Fruit fly (Drosophila melanogaster): ENCODE data around the gene kirre.

kirre gene

DNA sequence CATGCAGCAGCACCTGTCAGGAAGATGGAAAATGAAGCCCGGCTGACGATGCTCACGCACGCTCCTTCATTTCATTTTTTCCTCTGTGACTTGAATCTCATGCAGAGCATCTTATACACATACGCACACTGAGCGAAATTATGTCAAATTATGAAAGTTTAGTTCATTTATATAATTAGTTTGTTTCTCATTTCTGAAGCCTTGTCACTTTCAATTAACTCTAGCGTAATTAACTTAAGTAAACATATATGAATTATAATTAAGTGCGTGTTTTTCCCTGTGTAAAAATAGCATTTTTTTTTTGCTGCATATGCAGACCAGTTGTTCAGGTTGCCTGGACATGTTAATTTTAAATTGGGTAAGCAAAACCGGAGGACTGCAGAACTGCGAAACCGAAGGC, 276.3 kb downstream of the kirre start (continued):
- TF ChIP-seq Eip75B (GFP tag; optimal IDR thresholded peaks at IDR 0.05) (peak; percentile 90), CG31627 (GFP tag; optimal IDR thresholded peaks at IDR 0.05) (peak; percentile 64), CG11762 (GFP tag; optimal IDR thresholded peaks at IDR 0.05; ENCODE audit: insufficient read depth) (peak; percentile 85), Ets96B (tag; optimal IDR thresholded peaks at IDR 0.05) (peak; percentile 93), net (GFP tag; optimal IDR thresholded peaks at IDR 0.05) (peak; percentile 90), Met (GFP tag; optimal IDR thresholded peaks at IDR 0.05) (peak; percentile 87), CG8632 (GFP tag; optimal IDR thresholded peaks at IDR 0.05) (peak; percentile 92), OdsH (GFP tag; optimal IDR thresholded peaks at IDR 0.05) (peak; percentile 89), CG1621 (tag; optimal IDR thresholded peaks at IDR 0.05) (peak; percentile 92), esn (GFP tag; optimal IDR thresholded peaks at IDR 0.05) (peak; percentile 86), CG15336 (GFP tag; IDR thresholded peaks at IDR 0.05) (peak; percentile 88), CG16779 (tag; optimal IDR thresholded peaks at IDR 0.05) (peak; percentile 79), dac (GFP tag; optimal IDR thresholded peaks at IDR 0.05) (peak; percentile 64), CG11294 (GFP tag; IDR thresholded peaks at IDR 0.05) (peak; percentile 52), Lpt (GFP tag; optimal IDR thresholded peaks at IDR 0.05) (peak; percentile 82), dsx (GFP tag; optimal IDR thresholded peaks at IDR 0.05; ENCODE audit: poor library complexity, severe bottlenecking) (peak; percentile 93), CG6854 (GFP tag; optimal IDR thresholded peaks at IDR 0.05) (peak; percentile 72), salr (GFP tag; optimal IDR thresholded peaks at IDR 0.05) (peak; percentile 78 to 91), CG4318 (GFP tag; optimal IDR thresholded peaks at IDR 0.05) (peak; percentile 70), Sox14 (GFP tag; optimal IDR thresholded peaks at IDR 0.05) (peak; percentile 80), eg (GFP tag; IDR thresholded peaks at IDR 0.05) (peak; percentile 87), vri (GFP tag; optimal IDR thresholded peaks at IDR 0.05) (peak; percentile 74), achi (GFP tag; optimal IDR thresholded peaks at IDR 0.05) (peak; percentile 89), Hr4 (GFP tag; optimal IDR thresholded peaks at IDR 0.05) (peak; percentile 80), Gug (GFP tag; IDR thresholded peaks at IDR 0.05) (peak; percentile 64), CG6276 (GFP tag; optimal IDR thresholded peaks at IDR 0.05) (peak; percentile 80), fkh (GFP tag; optimal IDR thresholded peaks at IDR 0.05) (no peak), CG8319 (GFP tag; optimal IDR thresholded peaks at IDR 0.05) (peak; percentile 82), Blimp-1 (GFP tag; optimal IDR thresholded peaks at IDR 0.05) (peak; percentile 60), CG32006 (GFP tag; optimal IDR thresholded peaks at IDR 0.05) (peak; percentile 87)

dm6 chrX:3018670-3019069, 278.5 kb downstream of the kirre start:
- peak; percentile 91 for TF ChIP-seq topi (GFP tag; optimal IDR thresholded peaks at IDR 0.05)
- TF ChIP-seq dac (GFP tag; optimal IDR thresholded peaks at IDR 0.05): peak; percentile 58
- peak; percentile 96 for TF ChIP-seq ss (GFP tag; optimal IDR thresholded peaks at IDR 0.05)
- peak; percentile 94 for TF ChIP-seq CG6163 (GFP tag; IDR thresholded peaks at IDR 0.05)
- TF ChIP-seq CG11762 (GFP tag; optimal IDR thresholded peaks at IDR 0.05; ENCODE audit: insufficient read depth): peak; percentile 83
- peak; percentile 92 for TF ChIP-seq esn (GFP tag; optimal IDR thresholded peaks at IDR 0.05)
- peak; percentile 91 for TF ChIP-seq Met (GFP tag; optimal IDR thresholded peaks at IDR 0.05)
- TF ChIP-seq CG34406 (GFP tag; optimal IDR thresholded peaks at IDR 0.05): peak; percentile 90
- TF ChIP-seq Blimp-1 (GFP tag; optimal IDR thresholded peaks at IDR 0.05): peak; percentile 61
- peak; percentile 87 for TF ChIP-seq net (GFP tag; optimal IDR thresholded peaks at IDR 0.05)
- peak; percentile 91 for TF ChIP-seq acj6 (GFP tag; optimal IDR thresholded peaks at IDR 0.05)
- TF ChIP-seq CG3032 (tag; optimal IDR thresholded peaks at IDR 0.05): peak; percentile 91
- TF ChIP-seq CG1621 (tag; optimal IDR thresholded peaks at IDR 0.05): peak; percentile 86
- peak; percentile 90 for TF ChIP-seq Lpt (GFP tag; optimal IDR thresholded peaks at IDR 0.05)
- peak; percentile 77 for TF ChIP-seq Ets21C (GFP tag; optimal IDR thresholded peaks at IDR 0.05)
- TF ChIP-seq CG16779 (tag; optimal IDR thresholded peaks at IDR 0.05): peak; percentile 78
- peak; percentile 90 for TF ChIP-seq lz (GFP tag; optimal IDR thresholded peaks at IDR 0.05)
- TF ChIP-seq CG6854 (GFP tag; optimal IDR thresholded peaks at IDR 0.05): peak; percentile 78
- TF ChIP-seq Hr39 (GFP tag; optimal IDR thresholded peaks at IDR 0.05): peak; percentile 87
- peak; percentile 86 for TF ChIP-seq Sox15 (GFP tag; optimal IDR thresholded peaks at IDR 0.05)
- TF ChIP-seq CG8632 (GFP tag; optimal IDR thresholded peaks at IDR 0.05): peak; percentile 91
- peak; percentile 91 for TF ChIP-seq CG10669 (GFP tag; optimal IDR thresholded peaks at IDR 0.05)
- TF ChIP-seq Sox102F (GFP tag; optimal IDR thresholded peaks at IDR 0.05): peak; percentile 90
- TF ChIP-seq OdsH (GFP tag; optimal IDR thresholded peaks at IDR 0.05): peak; percentile 92
- TF ChIP-seq CG6792 (GFP tag; optimal IDR thresholded peaks at IDR 0.05): peak; percentile 93
- peak; percentile 85 for TF ChIP-seq Gug (GFP tag; IDR thresholded peaks at IDR 0.05)
- peak; percentile 89 for TF ChIP-seq Smox (GFP tag; optimal IDR thresholded peaks at IDR 0.05)
- peak; percentile 78 for TF ChIP-seq eg (GFP tag; IDR thresholded peaks at IDR 0.05)
- peak; percentile 76 for TF ChIP-seq CG7368 (GFP tag; optimal IDR thresholded peaks at IDR 0.05)
- peak; percentile 88 for TF ChIP-seq CG15336 (GFP tag; IDR thresholded peaks at IDR 0.05)
- peak; percentile 99 for TF ChIP-seq Eip78C (GFP tag)
- peak; percentile 92 for TF ChIP-seq CG3919 (GFP tag; optimal IDR thresholded peaks at IDR 0.05)
- TF ChIP-seq CG8119 (GFP tag; IDR thresholded peaks at IDR 0.05): peak; percentile 87

All from whole organism, prepupa.